Worm (Caenorhabditis elegans): ENCODE results near the gene mdt-10.

DNA sequence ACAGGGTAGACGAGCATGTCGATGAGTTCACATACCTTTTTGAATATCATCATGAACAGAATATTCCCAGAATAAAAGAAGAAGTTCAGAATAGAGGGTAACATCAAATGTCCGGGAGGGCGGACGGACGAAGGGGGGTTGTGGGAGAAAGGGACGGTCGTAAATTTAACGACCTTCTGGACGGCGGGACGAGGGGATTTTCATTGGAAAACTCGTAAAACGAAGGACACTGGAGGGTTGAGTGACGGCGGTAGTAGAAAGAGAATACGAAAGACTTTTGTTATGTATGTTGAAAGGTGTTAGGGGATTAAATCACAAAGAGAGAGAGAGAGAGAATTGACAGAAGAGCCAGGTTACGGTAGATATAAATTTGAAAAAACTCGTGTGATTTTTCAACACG lies 4.3 kb downstream of the mdt-10 start:
- TF ChIP-seq nhr-28 (tag; optimal IDR thresholded peaks at IDR 0.05): no peak
- no peak for TF ChIP-seq pqm-1 (tag; optimal IDR thresholded peaks at IDR 0.05)
- no peak for TF ChIP-seq nhr-77 (tag; optimal IDR thresholded peaks at IDR 0.05)
- no peak for TF ChIP-seq jun-1 (tag; optimal IDR thresholded peaks at IDR 0.05)
- no peak for TF ChIP-seq fos-1 (tag; optimal IDR thresholded peaks at IDR 0.05)
- no peak for TF ChIP-seq snpc-4 (tag; optimal IDR thresholded peaks at IDR 0.05)
- no peak for TF ChIP-seq nhr-11 (tag; optimal IDR thresholded peaks at IDR 0.05)
- no peak for TF ChIP-seq elt-2 (tag; optimal IDR thresholded peaks at IDR 0.05)

Measured in whole organism, L3 larva.